Worm (Caenorhabditis elegans): Measurements from ENCODE around the gene T01C4.8.
A peak's percentile ranks its signal among the peaks of the same experiment; 100 is the strongest.

DNA sequence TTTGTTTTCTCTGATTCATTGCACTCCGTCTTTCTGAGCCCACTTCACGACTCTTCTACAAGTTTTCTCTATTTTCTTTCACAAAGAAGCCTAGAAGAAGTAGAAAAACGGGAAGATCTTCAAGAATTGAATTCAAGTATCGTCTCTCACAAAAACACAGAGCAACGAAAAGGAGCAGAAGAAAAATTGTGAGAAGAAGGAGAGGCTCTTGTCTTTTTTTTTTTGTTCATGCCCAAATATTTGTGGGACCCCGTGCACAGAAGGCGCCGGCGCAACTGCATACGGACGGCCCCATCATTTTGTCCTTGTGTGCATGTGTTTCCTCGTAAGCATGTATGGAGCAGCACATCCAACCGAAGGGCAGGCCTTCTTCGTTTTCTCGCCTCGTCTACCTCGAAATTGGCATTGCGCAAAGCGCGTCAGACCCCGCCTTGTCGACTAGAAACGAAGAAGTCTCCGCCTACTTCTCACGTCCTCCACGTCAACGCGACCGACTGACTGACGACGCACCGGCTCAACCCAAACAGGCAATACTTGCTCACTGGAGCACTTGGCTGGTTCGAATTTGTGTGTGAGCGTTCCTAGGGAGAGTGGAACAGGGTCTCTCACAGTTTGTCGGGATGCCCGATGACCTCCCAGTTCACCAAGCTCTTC is 22.7 kb downstream of the T01C4.8 start:
- TF ChIP-seq him-1 (tag; optimal IDR thresholded peaks at IDR 0.05) (peak; percentile 17), dao-5 (tag; optimal IDR thresholded peaks at IDR 0.05) (no peak)

Data from whole organism, L4/young adult.